Fruit fly (Drosophila melanogaster) whole organism, wandering third instar larva: Measurements from ENCODE around the gene Tengl1.

Experiments used
- Abd-B ChIP-seq: fragments of >200 bp; optimal IDR thresholded peaks from 2 replicates; lab custom pipeline; 2017; ENCODE audit warnings: missing biosample characterization, missing genetic modification characterization
- CG32264 ChIP-seq: fragments of 200-800 bp; sonication (Bioruptor generic); optimal IDR thresholded peaks from 2 replicates; lab custom pipeline; 2016; ENCODE audit warnings: missing biosample characterization, missing genetic modification characterization
- CG9705 ChIP-seq: fragments of 200-800 bp; sonication (Bioruptor generic); optimal IDR thresholded peaks from 2 replicates; lab custom pipeline; 2018; ENCODE audit warnings: missing biosample characterization, mild to moderate bottlenecking, missing genetic modification characterization
- HLH106 ChIP-seq: fragments of 200-800 bp; optimal IDR thresholded peaks from 3 replicates; lab custom pipeline; 2019; ENCODE audit warnings: missing biosample characterization, mild to moderate bottlenecking, missing genetic modification characterization, moderate library complexity
- Hr83 ChIP-seq: fragments of 200-300 bp; sonication (Bioruptor generic); optimal IDR thresholded peaks from 2 replicates; lab custom pipeline; 2016; ENCODE audit warnings: missing biosample characterization, mild to moderate bottlenecking, missing genetic modification characterization, moderate library complexity; ENCODE audit not compliant: poor library complexity, severe bottlenecking
- fru ChIP-seq: fragments of 200-800 bp; sonication (Bioruptor generic); optimal IDR thresholded peaks from 3 replicates; lab custom pipeline; 2016; ENCODE audit warnings: missing biosample characterization, mild to moderate bottlenecking, missing genetic modification characterization
- h ChIP-seq: fragments of 200-800 bp; sonication (Bioruptor generic); optimal IDR thresholded peaks from 3 replicates; lab custom pipeline; 2016; ENCODE audit warnings: missing biosample characterization, mild to moderate bottlenecking, missing genetic modification characterization
- lola ChIP-seq: fragments of >200 bp; optimal IDR thresholded peaks from 2 replicates; lab custom pipeline; 2017; ENCODE audit warnings: missing biosample characterization, missing genetic modification characterization
- psq ChIP-seq: fragments of 200-800 bp; sonication (Bioruptor generic); optimal IDR thresholded peaks from 3 replicates; lab custom pipeline; 2017; ENCODE audit warnings: missing biosample characterization, mild to moderate bottlenecking, missing genetic modification characterization, moderate library complexity
- tai ChIP-seq: sonication (Bioruptor generic); optimal IDR thresholded peaks from 2 replicates; lab custom pipeline; 2016; ENCODE audit warnings: missing biosample characterization, missing genetic modification characterization
- woc ChIP-seq: sonication (Bioruptor generic); optimal IDR thresholded peaks from 2 replicates; lab custom pipeline; 2016; ENCODE audit warnings: missing biosample characterization, mild to moderate bottlenecking, missing genetic modification characterization

DNA sequence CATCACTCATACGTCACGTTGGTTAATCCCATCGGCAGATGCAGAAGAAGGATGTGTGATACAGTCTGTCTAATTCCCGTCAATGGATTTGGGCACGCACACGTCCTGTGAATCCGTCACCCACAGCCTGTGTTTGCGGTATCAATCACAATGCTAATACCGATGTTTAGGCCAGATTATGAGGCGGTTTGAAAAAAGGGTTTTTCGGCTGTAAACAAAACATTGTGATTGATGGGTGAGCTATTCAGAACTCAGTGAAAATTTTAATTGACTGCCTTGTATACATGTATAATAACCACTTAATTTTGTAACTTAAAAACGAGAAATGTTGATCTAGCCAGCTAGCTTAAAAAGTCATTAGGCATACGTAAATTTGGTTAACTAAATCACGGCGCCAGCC is 22.7 kb upstream of the Tengl1 start, which contains the start of gene CG4270:
- no peak for TF ChIP-seq HLH106
- no peak for TF ChIP-seq Abd-B (GFP tag; lab: Kevin White, UChicago)
- TF ChIP-seq h (GFP tag; lab: Kevin White, UChicago): no peak
- no peak for TF ChIP-seq woc (GFP tag; lab: Kevin White, UChicago)
- no peak for TF ChIP-seq psq
- TF ChIP-seq CG9705 (GFP tag; lab: Kevin White, UChicago): no peak
- TF ChIP-seq Hr83: no peak
- TF ChIP-seq lola (GFP tag; lab: Kevin White, UChicago): no peak
- no peak for TF ChIP-seq CG32264 (GFP tag; lab: Kevin White, UChicago)
- TF ChIP-seq tai: no peak
- TF ChIP-seq fru (GFP tag; lab: Kevin White, UChicago): no peak
